Fruit fly (Drosophila melanogaster) ovary, adult (tissue): ENCODE measurements around the gene AP-1sigma.
A peak's percentile ranks its signal among the peaks of the same experiment; 100 is the strongest.

ENCODE experiments used
- CG17801 ChIP-seq: fragments of 200-800 bp; optimal IDR thresholded peaks from 2 replicates; lab custom pipeline; 2019; ENCODE audit warnings: missing biosample characterization, mild to moderate bottlenecking, missing genetic modification characterization, moderate library complexity; ENCODE audit not compliant: partially characterized antibody

Gene AP-1sigma

DNA sequence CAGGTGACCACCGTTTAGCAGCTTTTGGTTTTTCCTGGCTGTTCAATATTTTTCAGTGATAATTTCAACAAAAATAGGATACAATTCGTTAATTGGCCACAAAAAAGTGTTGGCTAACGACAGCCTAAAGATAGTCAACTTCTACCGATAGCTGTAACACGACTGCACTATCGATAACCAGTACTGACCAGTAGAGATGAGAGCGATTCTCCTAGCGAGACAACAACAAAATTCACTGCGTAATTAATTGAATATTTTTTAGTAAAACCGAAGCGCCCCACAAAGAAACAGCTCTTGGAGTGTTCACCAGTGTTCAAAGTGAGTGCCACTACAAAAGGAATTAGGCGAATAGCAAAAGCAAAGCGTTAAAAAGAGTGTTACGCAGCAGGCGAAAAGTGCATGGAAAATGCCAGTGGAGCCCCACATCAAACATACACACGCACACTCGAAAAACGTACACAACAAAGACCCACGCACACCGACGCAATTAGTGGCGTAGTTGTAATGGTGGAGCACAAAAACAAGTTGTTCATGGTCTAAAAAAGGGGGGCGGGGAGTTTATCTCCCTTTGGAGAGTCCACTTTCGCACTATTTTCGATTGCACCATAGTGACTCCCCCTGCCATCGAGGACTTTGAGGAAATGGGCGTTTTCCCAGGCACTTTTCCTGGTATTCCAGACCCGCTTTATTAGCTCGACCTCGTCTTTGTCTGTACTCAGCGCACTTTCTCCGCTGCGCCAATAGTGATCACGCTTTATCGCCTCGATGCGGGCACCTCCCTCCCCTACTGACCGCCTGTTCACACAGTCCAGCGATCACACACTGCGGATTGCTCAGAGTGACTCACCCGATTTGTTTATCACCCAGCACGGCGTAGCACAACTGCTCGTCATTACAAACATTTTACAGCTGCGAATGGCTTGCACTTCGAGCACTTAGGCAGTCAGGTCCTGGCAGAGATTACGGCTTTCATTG is 34.7 kb downstream of the AP-1sigma start, which contains the start of the genes Epp and Rab7:
TSS of gene Epp (minus strand) at position 94 of the 975 bp plus-strand sequence.
TSS of gene Rab7 (plus strand) at position 186 of the 975 bp plus-strand sequence.
- TF ChIP-seq CG17801 (GFP tag; lab: Kevin White, UChicago): peak; percentile 52

DNA sequence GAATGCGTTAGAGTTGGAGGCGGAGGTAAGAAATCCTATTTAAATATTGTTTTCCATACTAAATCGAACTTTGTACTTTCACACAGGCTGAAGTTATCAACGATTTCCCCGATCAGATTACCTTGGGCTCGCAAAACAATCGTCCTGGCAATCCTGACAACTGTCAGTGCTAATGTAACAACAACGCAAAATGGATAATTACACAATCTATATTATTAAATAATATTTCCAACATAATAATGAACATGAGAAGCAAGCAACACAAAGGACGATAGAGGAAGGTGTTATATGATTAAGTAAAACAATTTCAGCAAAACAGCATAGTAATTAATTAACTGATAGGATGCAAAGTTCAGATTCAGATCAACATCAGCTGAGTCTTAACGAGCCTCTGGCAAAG is 36.1 kb downstream of the AP-1sigma start:
- no peak for TF ChIP-seq CG17801 (GFP tag; lab: Kevin White, UChicago)

DNA sequence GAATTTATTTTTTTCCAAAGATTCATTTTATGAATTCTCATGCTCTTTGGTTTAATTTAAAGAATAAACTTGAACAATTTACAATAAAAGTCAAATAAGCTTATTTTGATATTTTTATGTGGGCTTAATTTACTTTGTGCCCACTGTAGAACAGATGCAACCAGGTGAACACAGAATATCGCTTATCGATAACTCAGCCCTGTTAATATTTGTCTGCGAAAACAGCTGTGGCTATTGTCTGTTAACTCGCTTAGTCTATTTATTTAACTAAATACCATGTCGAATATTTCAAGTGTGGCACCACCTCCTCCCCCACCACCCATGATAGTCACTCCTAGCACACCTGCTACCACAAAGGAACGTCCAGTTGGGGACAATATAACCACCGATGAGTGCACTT is 37.0 kb downstream of the AP-1sigma start, which contains the start of gene CG33108:
TSS of gene CG33108 (plus strand) at position 200 of the 400 bp plus-strand sequence.
- TF ChIP-seq CG17801 (GFP tag; lab: Kevin White, UChicago): no peak

DNA sequence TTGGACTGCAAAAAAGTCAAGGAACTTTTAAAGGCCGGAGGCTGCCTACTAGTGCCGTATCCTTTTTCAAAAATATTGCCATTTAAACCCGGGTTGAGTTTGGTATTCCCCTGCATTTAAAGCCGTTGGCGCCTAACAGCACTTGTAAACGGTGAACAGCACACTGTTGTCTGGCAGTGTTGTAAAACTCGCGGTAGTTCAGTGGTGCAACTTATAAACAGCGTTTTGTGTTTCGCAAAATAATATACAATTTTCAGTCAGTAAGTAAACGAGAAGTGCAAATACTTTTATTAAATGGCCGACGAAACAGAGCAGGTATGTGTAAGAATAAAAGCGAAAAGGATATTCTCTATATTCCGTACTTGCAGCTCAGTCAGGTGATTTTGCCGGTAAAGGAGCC is 37.8 kb downstream of the AP-1sigma start, which contains the start of gene LSm3:
TSS of gene LSm3 (plus strand) at position 39 of the 400 bp plus-strand sequence.
- peak; percentile 49 for TF ChIP-seq CG17801 (GFP tag; lab: Kevin White, UChicago)

DNA sequence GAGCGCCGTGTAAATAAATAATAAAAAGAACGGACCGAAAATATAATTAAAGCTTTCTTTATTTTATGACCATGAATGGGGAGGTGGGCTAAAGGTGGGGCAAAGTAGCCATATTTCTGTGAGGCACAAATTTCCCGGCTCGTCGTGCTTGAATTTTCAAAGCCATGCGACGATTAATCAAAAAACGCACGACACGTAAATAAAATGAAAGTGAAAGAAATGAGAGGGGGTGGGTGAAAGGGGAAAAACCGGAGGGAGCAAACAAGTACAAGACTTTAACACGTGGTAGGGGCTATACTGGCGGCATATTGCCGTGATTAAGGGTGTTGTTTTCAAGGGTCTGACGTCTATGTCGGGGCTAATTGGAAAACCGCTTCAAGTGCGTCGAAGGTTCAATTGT is 42.7 kb downstream of the AP-1sigma start:
- TF ChIP-seq CG17801 (GFP tag; lab: Kevin White, UChicago): no peak

DNA sequence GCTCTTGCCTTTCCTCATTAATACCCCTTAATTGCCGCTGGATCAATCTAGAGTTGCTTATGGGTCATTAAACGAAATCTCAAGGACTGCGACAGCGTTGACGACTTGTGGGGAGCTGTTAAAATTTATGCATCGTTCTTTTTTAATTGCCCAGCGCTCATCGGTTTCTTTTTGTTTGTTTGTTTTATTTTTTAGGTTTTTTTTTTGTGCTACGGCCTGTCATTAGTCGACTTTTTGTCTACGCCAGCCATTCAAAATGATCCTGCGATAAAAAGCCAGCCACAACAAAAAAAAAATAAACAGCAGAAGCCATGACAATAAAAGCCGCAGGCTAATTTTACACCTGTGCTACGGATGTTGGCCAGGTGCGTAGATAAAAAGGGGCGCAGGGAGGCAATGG is 45.5 kb downstream of the AP-1sigma start:
- no peak for TF ChIP-seq CG17801 (GFP tag; lab: Kevin White, UChicago)

DNA sequence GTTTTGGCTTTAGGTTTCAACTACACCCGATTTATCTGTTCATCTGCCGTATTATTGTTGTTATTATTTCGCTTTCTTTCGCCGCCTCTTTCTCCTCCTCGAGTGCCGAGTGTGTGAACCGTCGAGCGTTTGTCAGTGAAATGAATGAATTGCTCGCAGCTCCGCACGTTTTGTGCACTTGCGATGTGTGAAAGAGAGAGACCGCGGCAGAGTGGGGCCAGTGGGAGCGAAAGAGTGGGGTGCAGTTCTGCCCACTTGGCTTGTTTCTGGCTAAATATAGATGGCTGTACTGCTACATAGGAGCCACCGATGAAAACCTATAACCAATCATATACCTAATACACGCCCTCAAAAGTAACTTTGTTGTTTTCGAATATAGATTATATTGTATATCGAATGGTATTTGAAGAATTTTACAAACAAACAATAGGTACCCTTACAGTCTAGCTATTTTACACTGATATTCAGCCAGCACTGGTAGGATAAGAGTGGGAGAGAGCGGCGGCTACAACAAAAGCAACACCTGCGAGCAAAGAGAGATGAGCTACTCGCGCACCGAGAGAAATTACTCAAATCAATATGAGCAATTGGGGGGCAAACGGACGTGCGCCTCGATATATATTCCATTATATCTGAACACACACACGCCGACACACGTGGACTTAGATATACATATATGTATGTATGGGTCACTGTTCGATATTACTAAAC is 48.2 kb downstream of the AP-1sigma start:
- peak; percentile 14 for TF ChIP-seq CG17801 (GFP tag; lab: Kevin White, UChicago)

DNA sequence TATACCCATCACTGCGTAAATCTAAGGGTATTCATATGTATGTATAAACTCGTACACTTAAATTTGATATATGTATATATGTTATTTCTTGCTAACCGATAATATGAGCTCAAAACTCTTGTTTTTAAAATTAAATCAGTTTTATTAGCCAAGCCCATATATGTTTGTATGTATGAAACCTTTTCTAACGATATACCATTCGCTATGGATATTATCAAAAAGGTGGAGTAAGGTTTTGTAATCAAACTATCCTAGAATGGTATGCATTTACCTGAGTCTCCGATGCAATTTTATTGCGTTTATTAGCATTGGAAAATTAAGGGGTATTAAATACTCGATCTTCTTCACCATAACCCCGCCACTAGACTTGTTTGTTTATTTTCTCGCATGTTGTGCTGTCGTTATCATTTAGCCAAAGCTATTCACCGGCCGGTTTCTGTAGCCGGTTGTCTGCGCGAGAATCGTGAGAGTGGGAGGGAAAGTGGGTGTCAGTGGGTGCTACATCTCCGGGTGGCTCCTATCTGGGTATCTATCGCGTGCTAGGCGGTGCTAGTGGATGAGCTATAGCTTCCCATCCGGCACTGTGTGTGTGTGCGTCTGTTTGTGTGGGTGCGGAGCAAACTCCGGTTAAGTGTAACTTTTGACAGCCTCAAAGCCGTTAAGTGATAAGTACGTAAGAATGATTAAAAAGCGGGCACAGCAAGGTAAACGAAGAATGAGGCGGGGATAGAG is 49.5 kb downstream of the AP-1sigma start:
- TF ChIP-seq CG17801 (GFP tag; lab: Kevin White, UChicago): no peak

DNA sequence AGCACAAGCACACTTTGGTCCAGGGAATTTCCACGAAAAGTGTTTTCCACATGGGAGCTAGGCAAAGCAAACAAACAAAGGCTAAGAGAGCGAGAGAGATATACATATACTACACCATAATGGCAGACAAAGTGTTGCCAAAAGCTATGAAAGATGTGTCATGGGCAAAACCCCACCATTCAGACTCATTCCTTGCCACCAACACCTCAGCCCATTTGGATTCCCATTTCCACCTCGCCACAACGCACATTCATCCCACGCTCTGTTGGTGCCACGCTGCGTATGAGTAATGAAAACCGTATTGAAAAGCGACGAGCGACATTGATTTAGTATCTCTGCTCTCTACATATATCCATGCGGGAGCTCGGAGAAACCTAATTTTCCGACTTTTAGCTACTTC is 50.4 kb downstream of the AP-1sigma start:
- no peak for TF ChIP-seq CG17801 (GFP tag; lab: Kevin White, UChicago)

DNA sequence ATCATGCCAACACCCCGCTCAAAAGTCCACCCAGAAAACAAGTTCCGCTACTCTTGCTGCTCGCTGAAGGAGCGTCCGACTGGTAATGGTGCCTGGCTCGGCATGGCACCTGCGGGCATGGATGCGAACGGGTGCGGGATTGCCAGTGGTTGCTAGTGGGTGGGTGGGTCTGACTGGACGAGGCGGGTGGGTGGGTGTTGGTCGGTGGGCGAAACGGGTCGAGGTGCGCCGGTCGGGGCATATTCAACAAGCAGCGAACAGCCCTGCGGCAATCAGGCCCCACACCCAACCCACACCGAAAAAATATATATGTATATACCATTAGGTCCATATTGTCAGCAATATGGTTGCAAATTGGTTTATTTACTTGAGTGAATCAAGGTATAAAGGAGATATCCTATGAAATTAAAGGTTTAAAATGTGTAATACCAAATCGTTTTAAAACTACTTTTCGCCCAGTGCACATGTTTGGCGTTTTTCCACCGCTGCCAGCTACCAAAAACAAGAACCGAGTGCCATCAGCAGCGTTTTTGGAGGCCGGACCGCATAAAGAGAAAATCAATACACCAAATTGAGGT is 52.3 kb downstream of the AP-1sigma start:
- no peak for TF ChIP-seq CG17801 (GFP tag; lab: Kevin White, UChicago)
